Fruit fly (Drosophila melanogaster) whole organism, embryonic: ENCODE measurements around the gene CG2059.

Experiments
- Atf-2 ChIP-seq: fragments of 200-800 bp; sonication (Bioruptor generic); optimal IDR thresholded peaks from 2 replicates; lab custom pipeline; 2016; ENCODE audit warnings: missing biosample characterization, missing genetic modification characterization
- CG12071 ChIP-seq: fragments of 200-800 bp; sonication (Bioruptor generic); optimal IDR thresholded peaks from 3 replicates; lab custom pipeline; 2018; ENCODE audit warnings: missing biosample characterization, mild to moderate bottlenecking, missing genetic modification characterization
- CG12104 ChIP-seq: fragments of 200-800 bp; sonication (Bioruptor generic); optimal IDR thresholded peaks from 3 replicates; lab custom pipeline; 2016; ENCODE audit warnings: missing biosample characterization, missing genetic modification characterization
- CG14050 ChIP-seq: fragments of 200-800 bp; sonication (Bioruptor generic); IDR thresholded peaks from 3 replicates; pipeline ENCODE4 v1.3.6; 2022; ENCODE audit warnings: missing biosample characterization, missing genetic modification characterization
- CG14441 ChIP-seq: fragments of 200-800 bp; sonication (Bioruptor generic); IDR thresholded peaks from 2 replicates; pipeline ENCODE4 v1.3.6; 2022; ENCODE audit warnings: missing biosample characterization, missing genetic modification characterization
- CG15011 ChIP-seq: fragments of 200-800 bp; sonication (Bioruptor generic); optimal IDR thresholded peaks from 3 replicates; lab custom pipeline; 2018; ENCODE audit warnings: missing biosample characterization, mild to moderate bottlenecking, missing genetic modification characterization
- CG15514 ChIP-seq: fragments of 200-800 bp; sonication (Bioruptor generic); optimal IDR thresholded peaks from 3 replicates; lab custom pipeline; 2017; ENCODE audit warnings: missing biosample characterization, missing genetic modification characterization, mild to moderate bottlenecking, moderate library complexity, missing genetic modification reagents
- CG16815 ChIP-seq: fragments of 200-800 bp; sonication (Bioruptor generic); optimal IDR thresholded peaks from 3 replicates; lab custom pipeline; 2017; ENCODE audit warnings: missing biosample characterization, mild to moderate bottlenecking, missing genetic modification characterization
- CG17568 ChIP-seq: fragments of 200-800 bp; sonication (Bioruptor generic); optimal IDR thresholded peaks from 2 replicates; lab custom pipeline; 2018; ENCODE audit warnings: missing biosample characterization, mild to moderate bottlenecking, missing genetic modification characterization, moderate library complexity
- CG18262 ChIP-seq: fragments of 200-800 bp; optimal IDR thresholded peaks from 3 replicates; lab custom pipeline; 2019; ENCODE audit warnings: missing biosample characterization, mild to moderate bottlenecking, missing genetic modification characterization, moderate library complexity
- CG1832 ChIP-seq: fragments of 200-800 bp; sonication (Bioruptor generic); optimal IDR thresholded peaks from 2 replicates; lab custom pipeline; 2017; ENCODE audit warnings: missing biosample characterization, mild to moderate bottlenecking, missing genetic modification characterization, inconsistent platforms
- CG2129 ChIP-seq: fragments of 200-800 bp; sonication (Bioruptor generic); IDR thresholded peaks from 2 replicates; pipeline ENCODE4 v1.3.6; 2022; ENCODE audit warnings: missing biosample characterization, missing genetic modification characterization; ENCODE audit not compliant: partially characterized antibody
- CG2199 ChIP-seq: fragments of 200-800 bp; sonication (Bioruptor generic); IDR thresholded peaks from 3 replicates; pipeline ENCODE4 v1.3.6; 2022; ENCODE audit warnings: missing biosample characterization, missing genetic modification characterization
- CG2712 ChIP-seq: fragments of 200-800 bp; optimal IDR thresholded peaks from 3 replicates; lab custom pipeline; 2019; ENCODE audit warnings: missing biosample characterization, mild to moderate bottlenecking, missing genetic modification characterization, moderate library complexity
- CG2875 ChIP-seq: fragments of 200-800 bp; sonication (Bioruptor generic); optimal IDR thresholded peaks from 2 replicates; lab custom pipeline; 2017; ENCODE audit warnings: missing biosample characterization, mild to moderate bottlenecking, missing genetic modification characterization, missing genetic modification reagents
- CG31388 ChIP-seq: fragments of 200-800 bp; sonication (Bioruptor generic); optimal IDR thresholded peaks from 2 replicates; lab custom pipeline; 2016; ENCODE audit warnings: missing biosample characterization, missing genetic modification characterization
- CG3281 ChIP-seq: fragments of 200-800 bp; sonication (Bioruptor generic); optimal IDR thresholded peaks from 3 replicates; lab custom pipeline; 2017; ENCODE audit warnings: missing biosample characterization, mild to moderate bottlenecking, missing genetic modification characterization
- CG33213 ChIP-seq: fragments of 200-800 bp; sonication (Bioruptor generic); optimal IDR thresholded peaks from 3 replicates; lab custom pipeline; 2016; ENCODE audit warnings: missing biosample characterization, missing genetic modification characterization
- CG33557 ChIP-seq: fragments of 200-800 bp; sonication (Bioruptor generic); optimal IDR thresholded peaks from 2 replicates; lab custom pipeline; 2019; ENCODE audit warnings: missing biosample characterization, mild to moderate bottlenecking, missing genetic modification characterization, moderate library complexity
- CG6854 ChIP-seq: fragments of 200-800 bp; sonication (Bioruptor generic); optimal IDR thresholded peaks from 3 replicates; lab custom pipeline; 2017; ENCODE audit warnings: missing biosample characterization, mild to moderate bottlenecking, missing genetic modification characterization
- CG7928 ChIP-seq: fragments of 200-800 bp; sonication (Bioruptor generic); optimal IDR thresholded peaks from 2 replicates; lab custom pipeline; 2017; ENCODE audit warnings: missing biosample characterization, mild to moderate bottlenecking, missing genetic modification characterization
- CG8089 ChIP-seq: fragments of 200-800 bp; sonication (Bioruptor generic); optimal IDR thresholded peaks from 3 replicates; lab custom pipeline; 2016; ENCODE audit warnings: missing biosample characterization, missing genetic modification characterization
- CG8388 ChIP-seq: fragments of 200-800 bp; sonication (Bioruptor generic); optimal IDR thresholded peaks from 2 replicates; lab custom pipeline; 2019; ENCODE audit warnings: missing biosample characterization, mild to moderate bottlenecking, missing genetic modification characterization, moderate library complexity
- CG8944 ChIP-seq: fragments of 200-800 bp; sonication (Bioruptor generic); optimal IDR thresholded peaks from 3 replicates; lab custom pipeline; 2016; ENCODE audit warnings: missing biosample characterization, missing genetic modification characterization
- CG9797 ChIP-seq: fragments of 200-800 bp; sonication (Bioruptor generic); optimal IDR thresholded peaks from 3 replicates; lab custom pipeline; 2018; ENCODE audit warnings: missing biosample characterization, mild to moderate bottlenecking, missing genetic modification characterization
- CTCF ChIP-seq: fragments of 200-800 bp; sonication (Bioruptor generic); optimal IDR thresholded peaks from 2 replicates; lab custom pipeline; 2017; ENCODE audit warnings: missing biosample characterization, mild to moderate bottlenecking, missing genetic modification characterization, moderate library complexity
- Dad ChIP-seq: fragments of 200-800 bp; sonication (Bioruptor generic); optimal IDR thresholded peaks from 3 replicates; lab custom pipeline; 2016; ENCODE audit warnings: missing biosample characterization, missing genetic modification characterization
- Doc2 ChIP-seq: fragments of 200-800 bp; sonication (Bioruptor generic); IDR thresholded peaks from 2 replicates; pipeline ENCODE4 v1.3.6; 2022; ENCODE audit warnings: missing biosample characterization, missing genetic modification characterization
- NC2β ChIP-seq: fragments of 200-800 bp; sonication (Bioruptor generic); optimal IDR thresholded peaks from 2 replicates; lab custom pipeline; 2016; ENCODE audit warnings: missing biosample characterization, missing genetic modification characterization
- Nf-YB ChIP-seq: fragments of 200-800 bp; sonication (Bioruptor generic); optimal IDR thresholded peaks from 3 replicates; lab custom pipeline; 2019; ENCODE audit warnings: missing biosample characterization, mild to moderate bottlenecking, missing genetic modification characterization, moderate library complexity
- Opbp ChIP-seq: fragments of 200-800 bp; sonication (Bioruptor generic); IDR thresholded peaks from 3 replicates; pipeline ENCODE4 v1.3.6; 2022; ENCODE audit warnings: missing biosample characterization, missing genetic modification characterization; ENCODE audit not compliant: partially characterized antibody
- PHDP ChIP-seq: fragments of 200-800 bp; sonication (Bioruptor generic); optimal IDR thresholded peaks from 3 replicates; lab custom pipeline; 2018; ENCODE audit warnings: missing biosample characterization, mild to moderate bottlenecking, missing genetic modification characterization, moderate library complexity
- Sry-β ChIP-seq: fragments of 200-800 bp; sonication (Bioruptor generic); optimal IDR thresholded peaks from 2 replicates; lab custom pipeline; 2018; ENCODE audit warnings: missing biosample characterization, mild to moderate bottlenecking, missing genetic modification characterization, moderate library complexity
- Trl ChIP-seq, 3 experiments: fragments of >200 bp in 2 of 3; fragments of 200-800 bp in 1 of 3; sonication (Bioruptor generic) in 1 of 3; optimal IDR thresholded peaks; 2 replicates in 1 of 3; 3 replicates in 2 of 3; lab custom pipeline; 2016 to 2017; ENCODE audit warnings: missing biosample characterization in 1 of 3, missing genetic modification characterization in 1 of 3
- az2 ChIP-seq: fragments of 200-800 bp; sonication (Bioruptor generic); optimal IDR thresholded peaks from 3 replicates; lab custom pipeline; 2016; ENCODE audit warnings: missing biosample characterization, missing genetic modification characterization
- bab2 ChIP-seq: fragments of 200-800 bp; sonication (Bioruptor generic); optimal IDR thresholded peaks from 2 replicates; lab custom pipeline; 2016; ENCODE audit warnings: missing biosample characterization, missing genetic modification characterization
- bcd ChIP-seq: fragments of 200-800 bp; sonication (Bioruptor generic); optimal IDR thresholded peaks from 2 replicates; lab custom pipeline; 2017; ENCODE audit warnings: missing biosample characterization, mild to moderate bottlenecking, missing genetic modification characterization
- cato ChIP-seq: fragments of 200-800 bp; sonication (Bioruptor generic); optimal IDR thresholded peaks from 2 replicates; lab custom pipeline; 2016; ENCODE audit warnings: missing biosample characterization, missing genetic modification characterization, borderline replicate concordance
- corto ChIP-seq: fragments of 200-800 bp; sonication (Bioruptor generic); optimal IDR thresholded peaks from 2 replicates; lab custom pipeline; 2016; ENCODE audit warnings: missing biosample characterization, mild to moderate bottlenecking, missing genetic modification characterization, moderate library complexity
- da ChIP-seq: fragments of 200-800 bp; sonication (Bioruptor generic); optimal IDR thresholded peaks from 2 replicates; lab custom pipeline; 2016; ENCODE audit warnings: missing biosample characterization, missing genetic modification characterization
- dmrt11E ChIP-seq: fragments of 200-800 bp; sonication (Bioruptor generic); optimal IDR thresholded peaks from 3 replicates; lab custom pipeline; 2018; ENCODE audit warnings: missing biosample characterization, mild to moderate bottlenecking, missing genetic modification characterization, moderate library complexity
- knrl ChIP-seq: fragments of 200-800 bp; sonication (Bioruptor generic); IDR thresholded peaks from 3 replicates; pipeline ENCODE4 v1.3.6; 2022; ENCODE audit warnings: missing biosample characterization, missing genetic modification characterization; ENCODE audit not compliant: partially characterized antibody
- lilli ChIP-seq: fragments of 200-800 bp; sonication (Bioruptor generic); optimal IDR thresholded peaks from 3 replicates; lab custom pipeline; 2016; ENCODE audit warnings: missing biosample characterization, missing genetic modification characterization
- mirr ChIP-seq: fragments of 200-800 bp; sonication (Bioruptor generic); optimal IDR thresholded peaks from 3 replicates; lab custom pipeline; 2018; ENCODE audit warnings: missing biosample characterization, mild to moderate bottlenecking, missing genetic modification characterization
- pnt ChIP-seq: fragments of 200-800 bp; sonication (Bioruptor generic); optimal IDR thresholded peaks from 3 replicates; lab custom pipeline; 2016; ENCODE audit warnings: missing biosample characterization, missing genetic modification characterization
- slou ChIP-seq: fragments of 200-800 bp; sonication (Bioruptor generic); optimal IDR thresholded peaks from 3 replicates; lab custom pipeline; 2016; ENCODE audit warnings: missing biosample characterization, missing genetic modification characterization
- wor ChIP-seq: fragments of 200-800 bp; sonication (Bioruptor generic); IDR thresholded peaks from 2 replicates; pipeline ENCODE4 v1.3.6; 2022; ENCODE audit warnings: missing biosample characterization, missing genetic modification characterization
- zen ChIP-seq: fragments of 200-800 bp; sonication (Bioruptor generic); optimal IDR thresholded peaks from 3 replicates; lab custom pipeline; 2018; ENCODE audit warnings: missing biosample characterization, mild to moderate bottlenecking, missing genetic modification characterization, moderate library complexity
- zfh1 ChIP-seq: fragments of 200-800 bp; sonication (Bioruptor generic); IDR thresholded peaks from 3 replicates; pipeline ENCODE4 v1.3.6; 2022; ENCODE audit warnings: missing biosample characterization, missing genetic modification characterization

The CG2059 gene

DNA sequence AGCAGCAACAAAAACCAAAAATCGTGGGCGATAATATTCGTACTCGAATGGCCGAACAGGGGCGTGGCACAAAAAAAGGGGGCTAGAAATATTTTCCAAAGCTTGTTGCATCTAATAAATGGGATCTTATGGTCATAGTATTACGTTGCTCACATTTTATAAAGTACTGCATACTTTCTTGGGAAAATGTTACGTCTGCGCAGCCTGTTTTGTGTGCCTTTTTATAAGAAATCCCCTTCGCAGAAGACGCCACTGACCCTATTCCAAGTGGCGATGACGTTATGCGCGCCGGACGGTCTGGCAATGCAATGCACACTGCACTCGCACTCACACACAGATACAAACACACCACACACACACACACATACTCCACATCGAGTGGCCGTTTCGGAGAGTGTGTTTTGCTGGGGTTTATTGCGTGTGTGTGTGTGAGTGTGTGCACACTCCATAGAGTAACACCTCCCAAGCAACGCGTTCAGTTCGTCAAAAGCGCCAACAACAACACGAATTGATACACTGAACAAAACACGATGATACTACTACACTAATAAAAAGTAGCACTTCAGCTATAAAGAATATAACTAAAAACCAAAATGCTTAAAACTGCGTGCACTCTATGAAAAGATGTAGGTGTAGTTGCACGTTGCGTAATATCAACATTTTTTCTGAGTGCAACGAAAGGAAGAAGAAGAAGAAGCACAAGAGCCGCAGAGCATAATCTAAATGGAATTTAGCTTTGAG lies 7.1 kb downstream of the CG2059 start (continued):
- TF ChIP-seq az2 (GFP tag; lab: Kevin White, UChicago): peak; percentile 76
- TF ChIP-seq CG2129 (GFP tag; lab: Robert Waterston, UW): no peak
- no peak for TF ChIP-seq mirr (GFP tag; lab: Kevin White, UChicago)
- TF ChIP-seq CG31388: peak; percentile 34
- peak; percentile 74 for TF ChIP-seq bab2 (GFP tag; lab: Kevin White, UChicago)
- peak; percentile 45 for TF ChIP-seq Nf-YB
- peak; percentile 86 for TF ChIP-seq Atf-2 (GFP tag; lab: Kevin White, UChicago)
- TF ChIP-seq CG15011 (GFP tag; lab: Kevin White, UChicago): peak; percentile 53
- TF ChIP-seq CG16815 (GFP tag; lab: Kevin White, UChicago): peak; percentile 76
- TF ChIP-seq CG9797 (GFP tag; lab: Kevin White, UChicago): no peak
- peak; percentile 60 for TF ChIP-seq Dad (GFP tag; lab: Kevin White, UChicago)
- TF ChIP-seq dmrt11E (tag; lab: Kevin White, UChicago): peak; percentile 92
- peak; percentile 4 for TF ChIP-seq CTCF
- peak; percentile 77 for TF ChIP-seq CG12071 (GFP tag; lab: Kevin White, UChicago)
- TF ChIP-seq CG33557: peak; percentile 83
- TF ChIP-seq Doc2: no peak
- TF ChIP-seq CG12104: peak; percentile 62
- TF ChIP-seq pnt (GFP tag; lab: Kevin White, UChicago): peak; percentile 88
- TF ChIP-seq da (GFP tag; lab: Kevin White, UChicago): peak; percentile 10
- peak; percentile 76 for TF ChIP-seq corto (GFP tag; lab: Kevin White, UChicago)
- no peak for TF ChIP-seq CG3281 (GFP tag; lab: Kevin White, UChicago)
- TF ChIP-seq CG14050 (GFP tag; lab: Robert Waterston, UW): peak; percentile 74
- peak; percentile 85 for TF ChIP-seq CG8089 (GFP tag; lab: Kevin White, UChicago)
- TF ChIP-seq lilli (GFP tag; lab: Kevin White, UChicago): peak; percentile 33
- no peak for TF ChIP-seq Trl (optimal IDR thresholded peaks at IDR 0.05; lab: Kevin White, UChicago)
- peak; percentile 73 for TF ChIP-seq Trl (GFP tag; optimal IDR thresholded peaks at IDR 0.05; lab: Kevin White, UChicago)
- TF ChIP-seq CG2875 (GFP tag; lab: Kevin White, UChicago): peak; percentile 75
- peak; percentile 81 for TF ChIP-seq CG8388 (GFP tag; lab: Kevin White, UChicago)
- TF ChIP-seq CG7928 (GFP tag; lab: Kevin White, UChicago): no peak
- TF ChIP-seq CG14441 (GFP tag; lab: Robert Waterston, UW): peak; percentile 72
- TF ChIP-seq zfh1: peak; percentile 95
- TF ChIP-seq CG2712 (tag; lab: Kevin White, UChicago): peak; percentile 87
- peak; percentile 65 for TF ChIP-seq cato (GFP tag; lab: Kevin White, UChicago)
- TF ChIP-seq CG18262 (tag; lab: Kevin White, UChicago): peak; percentile 86
- TF ChIP-seq zen (tag; lab: Kevin White, UChicago): peak; percentile 77
- peak; percentile 79 for TF ChIP-seq PHDP (tag; lab: Kevin White, UChicago)
- TF ChIP-seq CG17568 (GFP tag; lab: Kevin White, UChicago): peak; percentile 64
- TF ChIP-seq knrl (GFP tag; lab: Robert Waterston, UW): no peak
- TF ChIP-seq slou (GFP tag; lab: Kevin White, UChicago): peak; percentile 38
- TF ChIP-seq CG1832: no peak
- peak; percentile 80 for TF ChIP-seq CG33213 (GFP tag; lab: Kevin White, UChicago)
- peak; percentile 75 for TF ChIP-seq bcd (GFP tag; lab: Kevin White, UChicago)
- no peak for TF ChIP-seq Opbp (GFP tag; lab: Robert Waterston, UW)
- TF ChIP-seq CG15514 (GFP tag; lab: Kevin White, UChicago): no peak
- peak; percentile 81 for TF ChIP-seq CG8944
- peak; percentile 61; the same call in 2 of the 3 replicates for TF ChIP-seq CG2199 (GFP tag; lab: Robert Waterston, UW)
- peak; percentile 85 for TF ChIP-seq wor
- TF ChIP-seq NC2β: peak; percentile 86
- TF ChIP-seq CG6854: no peak
- TF ChIP-seq Sry-β (GFP tag; lab: Kevin White, UChicago): peak; percentile 42
